Fruit fly (Drosophila melanogaster) whole organism, embryonic: Measurements from ENCODE around the gene CG15404.

Source experiments
- Asciz ChIP-seq: fragments of 200-800 bp; sonication (Bioruptor generic); optimal IDR thresholded peaks from 2 replicates; lab custom pipeline; 2017; ENCODE audit warnings: missing biosample characterization, mild to moderate bottlenecking, missing genetic modification characterization, missing genetic modification reagents
- B-H1 ChIP-seq: fragments of 200-800 bp; sonication (Bioruptor generic); IDR thresholded peaks from 3 replicates; pipeline ENCODE4 v1.3.6; 2022; ENCODE audit warnings: missing biosample characterization, missing genetic modification characterization
- Blimp-1 ChIP-seq: fragments of 200-800 bp; sonication (Bioruptor generic); optimal IDR thresholded peaks from 3 replicates; lab custom pipeline; 2018; ENCODE audit warnings: missing biosample characterization, missing genetic modification characterization, mild to moderate bottlenecking, moderate library complexity, missing genetic modification reagents
- CG10654 ChIP-seq: fragments of 200-800 bp; sonication (Bioruptor generic); optimal IDR thresholded peaks from 2 replicates; lab custom pipeline; 2016; ENCODE audit warnings: missing biosample characterization, missing genetic modification characterization
- CG10979 ChIP-seq: fragments of 200-800 bp; sonication (Bioruptor generic); optimal IDR thresholded peaks from 2 replicates; lab custom pipeline; 2018; ENCODE audit warnings: missing biosample characterization, mild to moderate bottlenecking, missing genetic modification characterization, moderate library complexity
- CG11456 ChIP-seq: fragments of 200-800 bp; sonication (Bioruptor generic); IDR thresholded peaks from 3 replicates; pipeline ENCODE4 v1.3.6; 2022; ENCODE audit warnings: missing biosample characterization, missing genetic modification characterization
- CG11504 ChIP-seq: fragments of 200-800 bp; sonication (Bioruptor generic); optimal IDR thresholded peaks from 3 replicates; lab custom pipeline; 2019; ENCODE audit warnings: missing biosample characterization, mild to moderate bottlenecking, missing genetic modification characterization, moderate library complexity
- CG13123 ChIP-seq: fragments of 200-800 bp; sonication (Bioruptor generic); optimal IDR thresholded peaks from 2 replicates; lab custom pipeline; 2016; ENCODE audit warnings: missing biosample characterization, missing genetic modification characterization
- CG13624 ChIP-seq: fragments of 200-800 bp; sonication (Bioruptor generic); optimal IDR thresholded peaks from 2 replicates; lab custom pipeline; 2016; ENCODE audit warnings: missing biosample characterization, missing genetic modification characterization
- CG14441 ChIP-seq: fragments of 200-800 bp; sonication (Bioruptor generic); IDR thresholded peaks from 2 replicates; pipeline ENCODE4 v1.3.6; 2022; ENCODE audit warnings: missing biosample characterization, missing genetic modification characterization
- CG14965 ChIP-seq: fragments of 200-800 bp; sonication (Bioruptor generic); optimal IDR thresholded peaks from 2 replicates; lab custom pipeline; 2016; ENCODE audit warnings: missing biosample characterization, missing genetic modification characterization, borderline replicate concordance
- CG16863 ChIP-seq: fragments of 200-800 bp; sonication (Bioruptor generic); optimal IDR thresholded peaks from 3 replicates; lab custom pipeline; 2016; ENCODE audit warnings: missing biosample characterization, missing genetic modification characterization
- CG1832 ChIP-seq: fragments of 200-800 bp; sonication (Bioruptor generic); optimal IDR thresholded peaks from 2 replicates; lab custom pipeline; 2017; ENCODE audit warnings: missing biosample characterization, mild to moderate bottlenecking, missing genetic modification characterization, inconsistent platforms
- CG2202 ChIP-seq: fragments of 200-800 bp; sonication (Bioruptor generic); optimal IDR thresholded peaks from 2 replicates; lab custom pipeline; 2018; ENCODE audit warnings: missing biosample characterization, mild to moderate bottlenecking, missing genetic modification characterization
- CG31224 ChIP-seq: fragments of 200-800 bp; sonication (Bioruptor generic); IDR thresholded peaks from 2 replicates; pipeline ENCODE4 v1.3.6; 2022; ENCODE audit warnings: missing biosample characterization, missing genetic modification characterization
- CG3163 ChIP-seq: fragments of 200-800 bp; sonication (Bioruptor generic); optimal IDR thresholded peaks from 3 replicates; lab custom pipeline; 2016; ENCODE audit warnings: missing biosample characterization, missing genetic modification characterization
- CG32767 ChIP-seq: fragments of 200-800 bp; sonication (Bioruptor generic); IDR thresholded peaks from 2 replicates; pipeline ENCODE4 v1.3.6; 2022; ENCODE audit warnings: missing biosample characterization, missing genetic modification characterization
- CG4404 ChIP-seq: fragments of 200-800 bp; sonication (Bioruptor generic); IDR thresholded peaks from 2 replicates; pipeline ENCODE4 v1.3.6; 2022; ENCODE audit warnings: missing biosample characterization, missing genetic modification characterization
- CG4424 ChIP-seq: fragments of 200-800 bp; sonication (Bioruptor generic); optimal IDR thresholded peaks from 3 replicates; lab custom pipeline; 2016; ENCODE audit warnings: missing biosample characterization, missing genetic modification characterization
- CG6689 ChIP-seq: fragments of 200-800 bp; sonication (Bioruptor generic); IDR thresholded peaks from 2 replicates; pipeline ENCODE4 v1.3.6; 2022; ENCODE audit warnings: missing biosample characterization, missing genetic modification characterization
- CG7987 ChIP-seq: fragments of 200-800 bp; sonication (Bioruptor generic); optimal IDR thresholded peaks from 2 replicates; lab custom pipeline; 2018; ENCODE audit warnings: missing biosample characterization, mild to moderate bottlenecking, missing genetic modification characterization, moderate library complexity
- CG8290 ChIP-seq, 3 experiments: fragments of 200-800 bp; sonication (Bioruptor generic); optimal IDR thresholded peaks; 2 replicates each; lab custom pipeline; 2016 to 2019; ENCODE audit warnings: missing biosample characterization in 3 of 3, missing genetic modification characterization in 3 of 3, mild to moderate bottlenecking in 2 of 3, moderate library complexity in 1 of 3
- D ChIP-seq, 2 experiments: fragments of 200-800 bp in 1 of 2; fragments of >200 bp in 1 of 2; sonication (Bioruptor generic) in 1 of 2; optimal IDR thresholded peaks; 2 replicates in 1 of 2; 3 replicates in 1 of 2; lab custom pipeline; 2017; ENCODE audit warnings: mild to moderate bottlenecking in 1 of 2, missing biosample characterization in 1 of 2, missing genetic modification characterization in 1 of 2, missing genetic modification reagents in 1 of 2
- D19A ChIP-seq: fragments of 200-800 bp; optimal IDR thresholded peaks from 3 replicates; lab custom pipeline; 2019; ENCODE audit warnings: missing biosample characterization, mild to moderate bottlenecking, missing genetic modification characterization, moderate library complexity
- Ets97D ChIP-seq: fragments of 200-800 bp; sonication (Bioruptor generic); optimal IDR thresholded peaks from 3 replicates; lab custom pipeline; 2016; ENCODE audit warnings: missing biosample characterization, missing genetic modification characterization
- H15 ChIP-seq: fragments of 200-800 bp; sonication (Bioruptor generic); IDR thresholded peaks from 3 replicates; pipeline ENCODE4 v1.3.6; 2022; ENCODE audit warnings: missing biosample characterization, missing genetic modification characterization
- Hr39 ChIP-seq: fragments of >200 bp; optimal IDR thresholded peaks from 2 replicates; lab custom pipeline; 2017
- Max ChIP-seq: fragments of 200-800 bp; sonication (Bioruptor generic); optimal IDR thresholded peaks from 2 replicates; lab custom pipeline; 2016; ENCODE audit warnings: missing biosample characterization, mild to moderate bottlenecking, missing genetic modification characterization
- Nf-YA ChIP-seq: fragments of 200-800 bp; sonication (Bioruptor generic); IDR thresholded peaks from 2 replicates; pipeline ENCODE4 v1.3.6; 2022; ENCODE audit warnings: missing biosample characterization, missing genetic modification characterization
- Rfx ChIP-seq: fragments of 200-800 bp; sonication (Bioruptor generic); IDR thresholded peaks from 2 replicates; pipeline ENCODE4 v1.3.6; 2022; ENCODE audit warnings: missing biosample characterization, missing genetic modification characterization
- Rx ChIP-seq: fragments of 200-800 bp; sonication (Bioruptor generic); IDR thresholded peaks from 2 replicates; pipeline ENCODE4 v1.3.6; 2022; ENCODE audit warnings: missing biosample characterization, missing genetic modification characterization
- Scr ChIP-seq: fragments of 200-800 bp; sonication (Bioruptor generic); IDR thresholded peaks from 2 replicates; pipeline ENCODE4 v1.3.6; 2022; ENCODE audit warnings: missing biosample characterization, missing genetic modification characterization; ENCODE audit not compliant: partially characterized antibody
- Sox100B ChIP-seq: fragments of 200-800 bp; sonication (Bioruptor generic); optimal IDR thresholded peaks from 3 replicates; lab custom pipeline; 2018; ENCODE audit warnings: missing biosample characterization, mild to moderate bottlenecking, missing genetic modification characterization
- Spps ChIP-seq: fragments of 200-800 bp; sonication (Bioruptor generic); optimal IDR thresholded peaks from 2 replicates; lab custom pipeline; 2018; ENCODE audit warnings: missing biosample characterization, mild to moderate bottlenecking, missing genetic modification characterization
- bsh ChIP-seq, 2 experiments: fragments of 200-800 bp; sonication (Bioruptor generic); optimal IDR thresholded peaks; 2 replicates each; lab custom pipeline; 2017 to 2018; ENCODE audit warnings: mild to moderate bottlenecking in 2 of 2, missing biosample characterization in 2 of 2, missing genetic modification characterization in 2 of 2, moderate library complexity in 1 of 2
- croc ChIP-seq: fragments of 200-800 bp; sonication (Bioruptor generic); conservative IDR thresholded peaks from 3 replicates; pipeline ENCODE4 v1.3.6; 2022; ENCODE audit warnings: missing biosample characterization, missing genetic modification characterization
- esg ChIP-seq: fragments of 200-800 bp; sonication (Bioruptor generic); conservative IDR thresholded peaks from 2 replicates; pipeline ENCODE4 v1.3.6; 2022; ENCODE audit warnings: missing biosample characterization, missing genetic modification characterization
- grau ChIP-seq: fragments of 200-800 bp; optimal IDR thresholded peaks from 3 replicates; lab custom pipeline; 2019; ENCODE audit warnings: missing biosample characterization, mild to moderate bottlenecking, missing genetic modification characterization, moderate library complexity
- ham ChIP-seq: fragments of 200-800 bp; sonication (Bioruptor generic); IDR thresholded peaks from 2 replicates; pipeline ENCODE4 v1.3.6; 2022; ENCODE audit warnings: missing biosample characterization, missing genetic modification characterization
- lab ChIP-seq: fragments of 200-800 bp; sonication (Bioruptor generic); optimal IDR thresholded peaks from 3 replicates; lab custom pipeline; 2017; ENCODE audit warnings: missing biosample characterization, missing genetic modification characterization, mild to moderate bottlenecking, moderate library complexity, missing genetic modification reagents
- run ChIP-seq: fragments of 200-800 bp; sonication (Bioruptor generic); optimal IDR thresholded peaks from 3 replicates; lab custom pipeline; 2018; ENCODE audit warnings: missing biosample characterization, mild to moderate bottlenecking, missing genetic modification characterization
- sens ChIP-seq: fragments of 200-800 bp; sonication (Bioruptor generic); peaks from one replicate; lab custom pipeline; 2016; ENCODE audit warnings: missing biosample characterization, missing genetic modification characterization
- slbo ChIP-seq: fragments of 200-800 bp; sonication (Bioruptor generic); IDR thresholded peaks from 2 replicates; pipeline ENCODE4 v1.3.6; 2022; ENCODE audit warnings: missing biosample characterization, missing genetic modification characterization
- sug ChIP-seq: fragments of 200-800 bp; optimal IDR thresholded peaks from 2 replicates; lab custom pipeline; 2019; ENCODE audit warnings: missing biosample characterization, mild to moderate bottlenecking, missing genetic modification characterization, moderate library complexity
- twi ChIP-seq: fragments of 200-800 bp; optimal IDR thresholded peaks from 2 replicates; lab custom pipeline; 2019; ENCODE audit warnings: missing biosample characterization, mild to moderate bottlenecking, missing genetic modification characterization, moderate library complexity
- unc-4 ChIP-seq: fragments of 200-800 bp; sonication (Bioruptor generic); IDR thresholded peaks from 2 replicates; pipeline ENCODE4 v1.3.6; 2022; ENCODE audit warnings: missing biosample characterization, missing genetic modification characterization; ENCODE audit not compliant: partially characterized antibody
- wek ChIP-seq: fragments of 200-800 bp; sonication (Bioruptor generic); optimal IDR thresholded peaks from 3 replicates; lab custom pipeline; 2018; ENCODE audit warnings: missing biosample characterization, mild to moderate bottlenecking, missing genetic modification characterization, moderate library complexity
- zen2 ChIP-seq: fragments of 200-800 bp; sonication (Bioruptor generic); IDR thresholded peaks from 3 replicates; pipeline ENCODE4 v1.3.6; 2022; ENCODE audit warnings: missing biosample characterization, missing genetic modification characterization; ENCODE audit not compliant: partially characterized antibody

CG15404 gene

dm6 chr2L:3158260-3159072, 15.3 kb upstream of the CG15404 start (continued):
- TF ChIP-seq CG11504: peak; percentile 26
- TF ChIP-seq Max (GFP tag; lab: Kevin White, UChicago): no peak
- TF ChIP-seq CG14441 (GFP tag; lab: Robert Waterston, UW): no peak
- peak; percentile 84 for TF ChIP-seq sens (GFP tag; lab: Kevin White, UChicago)
- TF ChIP-seq CG4424 (GFP tag; lab: Kevin White, UChicago): no peak
- no peak for TF ChIP-seq D (optimal IDR thresholded peaks at IDR 0.05; lab: Kevin White, UChicago)
- no peak for TF ChIP-seq D (GFP tag; optimal IDR thresholded peaks at IDR 0.05; lab: Kevin White, UChicago)
- TF ChIP-seq Asciz (GFP tag; lab: Kevin White, UChicago): no peak
- TF ChIP-seq CG31224: no peak
- TF ChIP-seq grau (tag; lab: Kevin White, UChicago): peak; percentile 40
- TF ChIP-seq wek (GFP tag; lab: Kevin White, UChicago): no peak
- TF ChIP-seq CG11456 (GFP tag; lab: Robert Waterston, UW): no peak
- TF ChIP-seq sug (tag; lab: Kevin White, UChicago): peak; percentile 24
- TF ChIP-seq bsh (GFP tag; optimal IDR thresholded peaks at IDR 0.05; lab: Kevin White, UChicago): peak in 1 of 2 experiments; percentile 36
- TF ChIP-seq CG14965: no peak
- TF ChIP-seq B-H1 (GFP tag; lab: Robert Waterston, UW): no peak
- TF ChIP-seq lab (GFP tag; lab: Kevin White, UChicago): peak; percentile 55
- no peak for TF ChIP-seq CG10654 (GFP tag; lab: Kevin White, UChicago)
- TF ChIP-seq Spps: no peak
- no peak for TF ChIP-seq CG13624 (GFP tag; lab: Kevin White, UChicago)
- TF ChIP-seq Rfx (GFP tag; lab: Robert Waterston, UW): peak; percentile 54
- no peak for TF ChIP-seq Hr39 (lab: Kevin White, UChicago)
- TF ChIP-seq Nf-YA (GFP tag; lab: Robert Waterston, UW): no peak
- no peak for TF ChIP-seq CG4404 (GFP tag; lab: Robert Waterston, UW)
- TF ChIP-seq Ets97D (GFP tag; lab: Kevin White, UChicago): no peak
- TF ChIP-seq croc (GFP tag; lab: Robert Waterston, UW): no peak
- TF ChIP-seq zen2 (GFP tag; lab: Robert Waterston, UW): no peak
- 0 out of 2 replicates have a peak, but pooled peaks have one; percentile 9 for TF ChIP-seq Scr (GFP tag; lab: Robert Waterston, UW)
- no peak for TF ChIP-seq esg (GFP tag; lab: Robert Waterston, UW)
- no peak for TF ChIP-seq twi (tag; lab: Kevin White, UChicago)
- TF ChIP-seq H15 (GFP tag; lab: Robert Waterston, UW): no peak
- peak; percentile 18 for TF ChIP-seq CG7987 (GFP tag; lab: Kevin White, UChicago)
- TF ChIP-seq Blimp-1 (GFP tag; lab: Kevin White, UChicago): peak; percentile 31
- no peak for TF ChIP-seq ham (GFP tag; lab: Robert Waterston, UW)
- TF ChIP-seq CG16863 (GFP tag; lab: Kevin White, UChicago): no peak
- peak; percentile 27; the same call in 1 of the 2 replicates for TF ChIP-seq CG6689 (GFP tag; lab: Robert Waterston, UW)
- no peak for TF ChIP-seq CG13123
- TF ChIP-seq slbo (GFP tag; lab: Robert Waterston, UW): no peak; the same call in 1 of the 2 replicates
- no peak for TF ChIP-seq CG8290 (GFP tag; optimal IDR thresholded peaks at IDR 0.05; lab: Kevin White, UChicago)
- peak in 1 of 2 experiments; percentile 5 for TF ChIP-seq CG8290 (tag; optimal IDR thresholded peaks at IDR 0.05; lab: Kevin White, UChicago)
- peak; percentile 22 for TF ChIP-seq D19A
- no peak for TF ChIP-seq unc-4
- no peak for TF ChIP-seq CG3163 (GFP tag; lab: Kevin White, UChicago)
- no peak for TF ChIP-seq run (tag; lab: Kevin White, UChicago)
- no peak for TF ChIP-seq CG32767 (GFP tag; lab: Robert Waterston, UW)
- no peak for TF ChIP-seq Rx (GFP tag; lab: Robert Waterston, UW)
- no peak for TF ChIP-seq Sox100B
- no peak for TF ChIP-seq CG1832 (GFP tag; lab: Kevin White, UChicago)
- TF ChIP-seq CG2202: no peak
- no peak for TF ChIP-seq CG10979 (tag; lab: Kevin White, UChicago)
